Fruit fly (Drosophila melanogaster) whole organism: Measurements from ENCODE around the gene CG42654.

Source experiments
- pan ChIP-seq: fragments of >200 bp; optimal IDR thresholded peaks from 2 replicates; lab custom pipeline; 2017
- psq ChIP-seq: fragments of >200 bp; optimal IDR thresholded peaks from 2 replicates; lab custom pipeline; 2017

DNA sequence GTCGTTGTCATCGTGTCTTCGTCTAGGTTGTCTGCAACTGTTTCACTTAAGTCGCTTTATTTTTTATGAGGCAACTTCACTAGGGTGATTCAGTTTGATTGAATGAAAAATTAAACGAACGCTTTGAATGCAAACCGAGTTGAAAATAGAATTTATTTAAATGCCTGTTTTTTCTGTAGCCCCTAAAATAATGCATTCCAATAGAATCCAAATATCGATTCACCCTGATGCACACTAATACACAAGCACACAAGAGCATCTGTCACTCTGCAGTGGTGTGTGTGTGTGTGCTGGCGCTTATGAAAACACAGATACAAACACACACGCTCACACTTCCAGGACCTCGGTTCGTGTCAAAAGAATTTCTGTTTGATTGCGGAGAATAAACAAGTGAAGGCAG is 7.5 kb upstream of the CG42654 start:
- TF ChIP-seq psq (lab: Kevin White, UChicago) (no peak), pan (lab: Kevin White, UChicago) (no peak)
